Worm (Caenorhabditis elegans): ENCODE measurements around the gene F35F11.2.

F35F11.2 gene

DNA sequence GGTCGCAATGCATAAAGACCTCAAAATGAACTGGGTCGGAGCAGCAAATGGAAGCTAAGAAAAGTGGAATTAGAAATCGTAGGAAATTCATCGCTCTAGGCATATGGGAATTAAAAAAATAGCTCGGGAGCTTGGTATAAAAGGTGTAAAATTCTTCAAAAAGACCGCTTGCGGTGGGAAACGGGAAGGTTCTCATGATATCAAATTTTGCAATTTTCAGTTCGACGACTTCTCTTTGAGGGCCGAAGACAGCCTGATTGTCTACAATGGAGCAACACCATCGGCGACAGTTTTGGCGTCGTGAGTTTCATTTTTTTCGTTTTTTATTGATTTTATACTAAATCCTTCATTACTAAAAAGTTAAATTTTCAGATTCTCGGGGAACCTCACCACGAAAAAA lies 41.6 kb upstream of the F35F11.2 start, which contains the start of gene F47C12.8:
TSS of gene F47C12.8 (minus strand) at position 101 of the 400 bp plus-strand sequence.
- TF ChIP-seq nhr-129 (tag; optimal IDR thresholded peaks at IDR 0.05) (no peak), alr-1 (tag; optimal IDR thresholded peaks at IDR 0.05) (no peak), ztf-1 (GFP tag; conservative IDR thresholded peaks at IDR 0.05) (no peak), nhr-10 (tag; optimal IDR thresholded peaks at IDR 0.05) (no peak), aly-2 (tag; optimal IDR thresholded peaks at IDR 0.05) (no peak), snpc-4 (tag; optimal IDR thresholded peaks at IDR 0.05) (no peak), lsy-2 (tag; optimal IDR thresholded peaks at IDR 0.05) (no peak), crh-2 (tag; optimal IDR thresholded peaks at IDR 0.05) (no peak)

DNA sequence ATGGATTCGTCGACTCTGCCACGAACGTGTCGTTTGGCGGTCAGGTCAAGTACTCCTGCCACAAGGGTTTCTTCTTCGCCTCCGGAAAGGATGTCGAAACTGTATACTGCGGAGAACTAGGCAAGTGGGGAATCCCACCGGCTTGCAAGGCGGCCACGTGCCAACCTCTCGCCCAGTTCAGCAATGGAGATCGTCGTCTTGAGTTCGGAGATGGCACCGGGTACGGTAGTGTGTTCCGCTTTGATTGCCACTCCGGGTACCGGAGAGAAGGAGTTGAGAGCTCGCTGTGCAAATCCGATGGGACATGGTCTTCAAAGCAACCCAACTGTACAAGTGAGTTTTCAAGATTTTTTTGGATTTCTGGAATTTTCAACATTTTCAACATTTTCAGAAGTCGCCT lies 40.4 kb upstream of the F35F11.2 start:
- TF ChIP-seq nhr-129 (tag; optimal IDR thresholded peaks at IDR 0.05) (no peak), skn-1 (tag; optimal IDR thresholded peaks at IDR 0.05) (no peak), aly-2 (tag; optimal IDR thresholded peaks at IDR 0.05) (no peak), elt-3 (tag; optimal IDR thresholded peaks at IDR 0.05) (no peak), gmeb-1 (tag; optimal IDR thresholded peaks at IDR 0.05) (no peak), lin-13 (GFP tag; optimal IDR thresholded peaks at IDR 0.05) (no peak), crh-2 (tag; optimal IDR thresholded peaks at IDR 0.05) (no peak), R02D3.7 (tag; optimal IDR thresholded peaks at IDR 0.05) (no peak), ztf-1 (GFP tag; conservative IDR thresholded peaks at IDR 0.05) (no peak), ama-1 (optimal IDR thresholded peaks at IDR 0.05) (no peak), nhr-23 (tag; optimal IDR thresholded peaks at IDR 0.05) (no peak), nhr-237 (tag; optimal IDR thresholded peaks at IDR 0.05) (no peak), egl-27 (tag; optimal IDR thresholded peaks at IDR 0.05) (no peak), nhr-25 (tag; optimal IDR thresholded peaks at IDR 0.05) (no peak), alr-1 (tag; optimal IDR thresholded peaks at IDR 0.05) (no peak), lsy-2 (tag; optimal IDR thresholded peaks at IDR 0.05) (no peak), ceh-16 (tag; optimal IDR thresholded peaks at IDR 0.05) (no peak), Y55F3AM.14 (GFP tag; optimal IDR thresholded peaks at IDR 0.05) (no peak)

DNA sequence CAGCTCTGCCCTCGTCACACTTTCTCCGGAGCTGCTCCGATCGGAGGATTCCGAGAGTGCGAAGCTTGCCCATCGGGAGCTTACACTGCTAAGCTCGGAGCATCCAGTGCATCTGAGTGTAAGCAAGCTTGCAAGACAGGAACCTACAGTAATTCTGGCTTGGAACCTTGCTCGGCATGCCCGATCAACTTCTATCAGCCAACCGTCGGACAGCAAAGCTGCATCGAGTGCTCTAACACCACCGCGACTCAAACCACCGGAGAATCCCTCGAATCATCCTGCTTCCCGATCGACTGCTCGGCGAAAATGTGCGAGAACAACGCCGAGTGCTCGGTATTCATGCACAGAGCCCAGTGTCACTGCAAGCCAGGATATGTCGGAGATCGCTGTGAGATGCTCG lies 35.9 kb upstream of the F35F11.2 start:
- no peak for TF ChIP-seq unc-39 (tag; optimal IDR thresholded peaks at IDR 0.05)
- no peak for TF ChIP-seq crh-2 (tag; optimal IDR thresholded peaks at IDR 0.05)
- TF ChIP-seq mdl-1 (tag; optimal IDR thresholded peaks at IDR 0.05): no peak
- TF ChIP-seq sem-4 (tag; optimal IDR thresholded peaks at IDR 0.05): no peak
- TF ChIP-seq Y55F3AM.14 (GFP tag; optimal IDR thresholded peaks at IDR 0.05): no peak
- TF ChIP-seq lsy-2 (tag; optimal IDR thresholded peaks at IDR 0.05): no peak
- no peak for TF ChIP-seq lin-13 (GFP tag; optimal IDR thresholded peaks at IDR 0.05)
- no peak for TF ChIP-seq nhr-77 (tag; optimal IDR thresholded peaks at IDR 0.05)
- no peak for TF ChIP-seq ztf-11 (tag; optimal IDR thresholded peaks at IDR 0.05)
- no peak for TF ChIP-seq nhr-23 (tag; optimal IDR thresholded peaks at IDR 0.05)
- no peak for TF ChIP-seq nhr-11 (tag; optimal IDR thresholded peaks at IDR 0.05)
- TF ChIP-seq F13H6.1 (tag; optimal IDR thresholded peaks at IDR 0.05): no peak
- TF ChIP-seq nhr-12 (tag; optimal IDR thresholded peaks at IDR 0.05): no peak
- TF ChIP-seq dmd-4 (tag; optimal IDR thresholded peaks at IDR 0.05): no peak
- TF ChIP-seq nhr-25 (tag; optimal IDR thresholded peaks at IDR 0.05): no peak
- TF ChIP-seq egl-27 (tag; optimal IDR thresholded peaks at IDR 0.05): no peak
- TF ChIP-seq alr-1 (tag; optimal IDR thresholded peaks at IDR 0.05): no peak
- no peak for TF ChIP-seq ceh-16 (tag; optimal IDR thresholded peaks at IDR 0.05)

DNA sequence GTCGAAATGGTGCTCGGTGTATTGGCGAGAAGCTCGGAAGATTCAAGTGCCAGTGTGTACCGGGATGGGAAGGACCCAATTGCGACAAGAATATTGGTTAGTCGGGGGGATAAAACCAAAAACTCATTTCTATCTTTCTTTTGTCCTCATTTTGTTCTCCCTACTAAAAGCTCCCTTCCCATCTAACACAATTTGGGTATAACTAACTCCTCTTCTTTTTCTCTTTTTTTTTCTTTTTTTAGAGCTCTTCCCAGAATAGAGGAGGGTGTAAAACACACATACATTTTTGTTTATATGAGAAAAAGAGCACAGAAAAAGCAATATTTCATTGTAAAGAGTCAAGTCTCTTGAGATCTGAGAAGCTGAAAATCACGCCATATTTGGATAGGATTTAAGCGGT lies 34.9 kb upstream of the F35F11.2 start:
- peak; percentile 49 for TF ChIP-seq zag-1 (tag; optimal IDR thresholded peaks at IDR 0.05)
- no peak for TF ChIP-seq snpc-4 (tag; optimal IDR thresholded peaks at IDR 0.05)

DNA sequence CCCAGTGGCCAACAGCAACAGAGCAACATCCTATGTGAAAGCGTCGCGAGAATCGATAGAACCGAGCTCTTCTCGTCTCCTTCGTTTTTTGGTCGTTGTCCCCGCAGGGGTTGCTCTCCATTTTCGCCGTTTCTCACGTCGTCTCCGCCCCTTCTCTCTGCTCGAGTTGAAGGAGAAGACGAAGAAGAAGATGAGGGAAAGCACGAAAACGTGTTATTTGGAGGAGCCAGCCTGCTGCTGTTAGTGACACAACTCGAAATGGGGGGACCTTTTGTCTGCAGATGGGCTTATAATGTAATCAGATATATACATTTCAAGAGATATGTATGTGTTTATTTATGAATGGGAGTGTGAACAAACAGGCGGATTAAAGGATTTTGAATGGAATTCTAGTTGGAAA lies 32.4 kb upstream of the F35F11.2 start, which contains the start of gene W02C12.2:
TSS of gene W02C12.2 (minus strand) at position 277 of the 400 bp plus-strand sequence.
- TF ChIP-seq zag-1 (tag; optimal IDR thresholded peaks at IDR 0.05) (no peak), nhr-129 (tag; optimal IDR thresholded peaks at IDR 0.05) (no peak), C34F6.9 (tag; optimal IDR thresholded peaks at IDR 0.05) (peak; percentile 38)

DNA sequence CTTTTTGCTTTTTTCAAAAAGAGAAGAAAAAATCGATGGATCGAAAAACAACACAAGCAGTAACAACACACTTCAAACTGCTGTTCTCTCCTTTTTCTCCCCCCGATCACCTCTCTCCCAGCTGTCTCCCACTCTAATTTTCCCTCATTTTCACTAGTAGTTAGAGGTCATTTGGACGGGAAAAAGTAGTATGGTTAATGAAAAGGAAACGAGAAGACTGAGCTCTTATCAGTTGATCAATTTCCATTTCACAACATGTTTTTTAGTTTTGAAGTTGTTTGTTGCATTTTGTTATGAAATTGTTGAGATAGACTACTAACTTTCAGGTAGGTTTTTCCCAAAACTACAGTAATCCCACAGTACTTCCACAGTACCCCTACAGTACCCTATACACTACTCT lies 31.6 kb upstream of the F35F11.2 start:
- TF ChIP-seq blmp-1 (tag; optimal IDR thresholded peaks at IDR 0.05; ENCODE audit: insufficient read depth): peak; percentile 65
- no peak for TF ChIP-seq unc-62 (GFP tag; optimal IDR thresholded peaks at IDR 0.05)
